Worm (Caenorhabditis elegans) whole organism, midembryonic: ENCODE results near the gene ooc-3.

Experiments used
- T22C8.4 ChIP-seq: fragments of 200-800 bp; sonication (Bioruptor generic); IDR thresholded peaks from 2 replicates; pipeline ENCODE4 v1.3.6; 2022; ENCODE audit warnings: missing genetic modification characterization, missing compliant biosample characterization
- klf-2 ChIP-seq: fragments of 200-800 bp; sonication (Bioruptor generic); conservative IDR thresholded peaks from 2 replicates; pipeline ENCODE4 v1.3.6; 2022; ENCODE audit warnings: missing genetic modification reagents, missing genetic modification characterization, missing compliant biosample characterization
- ref-1 ChIP-seq: fragments of 200-800 bp; sonication (Bioruptor generic); conservative IDR thresholded peaks from 2 replicates; pipeline ENCODE4 v1.3.6; 2022; ENCODE audit warnings: missing genetic modification reagents, missing genetic modification characterization, missing compliant biosample characterization

- TF ChIP-seq klf-2 (GFP tag; lab: Robert Waterston, UW) (no peak), ref-1 (GFP tag; lab: Robert Waterston, UW) (no peak), T22C8.4 (GFP tag; lab: Robert Waterston, UW) (no peak)
Measured at ce11 chrII:11455715-11456114, 39.4 kb downstream of the ooc-3 start.
